Worm (Caenorhabditis elegans) whole organism, L4/young adult: ENCODE measurements around the gene ZC239.21.
"Not testable (repeated sequence)": the region's sequence is repeated elsewhere in the genome, so short reads cannot be mapped to it uniquely, and the experiment has no call there.

Experiments
- W03F9.2 ChIP-seq: fragments of 150-350 bp; optimal IDR thresholded peaks from 2 replicates; lab custom pipeline; 2014; ENCODE audit warnings: missing biosample characterization, missing genetic modification characterization
- dao-5 ChIP-seq: sonication (generic microtip); optimal IDR thresholded peaks from 2 replicates; lab custom pipeline; 2016; ENCODE audit warnings: missing genotype, missing genetic modification characterization, moderate library complexity, missing compliant biosample characterization
- him-1 ChIP-seq: sonication (generic microtip); optimal IDR thresholded peaks from 2 replicates; lab custom pipeline; 2016; ENCODE audit warnings: missing genotype, missing genetic modification reagents, missing genetic modification characterization, missing compliant biosample characterization

The ZC239.21 gene

DNA sequence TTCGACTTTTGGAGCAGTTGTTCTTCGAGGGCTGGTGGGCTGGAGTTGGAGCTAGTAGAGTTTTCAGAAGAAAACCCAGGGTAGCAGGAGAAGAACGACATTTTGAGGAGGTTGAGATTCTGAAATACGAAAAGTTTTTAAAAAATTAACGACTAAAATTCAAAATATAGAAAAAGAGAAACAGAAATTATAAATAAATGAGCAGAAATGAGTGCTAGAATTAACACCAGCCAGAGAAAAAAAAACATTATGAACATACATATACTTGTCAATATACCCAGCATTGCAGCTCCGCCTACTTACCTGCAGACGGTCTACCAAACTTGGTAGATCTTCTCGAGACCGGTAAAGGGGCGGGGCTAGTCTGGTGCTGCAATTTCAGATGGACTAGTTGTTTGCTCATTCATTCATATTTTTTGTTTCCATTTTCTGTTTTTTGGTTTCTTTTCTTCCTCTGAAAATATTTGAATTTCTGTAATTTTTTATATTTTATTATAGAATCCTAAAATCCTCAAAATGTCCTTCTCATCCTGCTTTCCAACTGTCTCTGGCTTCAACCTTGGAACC lies at the start of gene ZC239.21, which contains the start of gene ZC239.20:
Gene ZC239.21 (plus strand): TSS at position 517 of the 567 bp plus-strand sequence.
Gene ZC239.20 (minus strand): TSS at position 101 of the 567 bp plus-strand sequence.
- TF ChIP-seq him-1 (tag; lab: Kevin White, UChicago) (no peak), dao-5 (tag; lab: Kevin White, UChicago) (no peak), W03F9.2 (no peak)

DNA sequence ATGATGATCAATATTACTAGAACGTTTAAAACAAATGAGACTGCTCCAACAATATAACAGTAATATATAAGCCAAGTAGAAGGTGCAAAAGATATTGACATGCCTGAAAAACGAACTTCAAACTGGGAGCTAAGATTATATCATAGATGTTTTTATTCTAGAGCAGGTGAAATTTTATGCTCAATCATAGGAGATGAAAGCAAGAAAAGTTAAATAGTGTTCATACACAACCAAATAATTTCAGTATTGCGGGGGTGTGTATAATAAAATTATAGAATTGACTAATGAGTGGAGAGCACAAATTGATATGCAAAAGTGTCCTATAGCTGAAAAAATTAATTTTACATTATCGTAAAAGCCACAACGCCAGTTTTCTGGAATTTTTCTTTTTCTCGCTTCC lies 47.8 kb upstream of the ZC239.21 start, which contains the start of gene sri-34:
Gene sri-34 (minus strand): TSS at position 101 of the 400 bp plus-strand sequence.
- TF ChIP-seq dao-5 (tag; lab: Kevin White, UChicago) (no peak), him-1 (tag; lab: Kevin White, UChicago) (no peak), W03F9.2 (no peak)

DNA sequence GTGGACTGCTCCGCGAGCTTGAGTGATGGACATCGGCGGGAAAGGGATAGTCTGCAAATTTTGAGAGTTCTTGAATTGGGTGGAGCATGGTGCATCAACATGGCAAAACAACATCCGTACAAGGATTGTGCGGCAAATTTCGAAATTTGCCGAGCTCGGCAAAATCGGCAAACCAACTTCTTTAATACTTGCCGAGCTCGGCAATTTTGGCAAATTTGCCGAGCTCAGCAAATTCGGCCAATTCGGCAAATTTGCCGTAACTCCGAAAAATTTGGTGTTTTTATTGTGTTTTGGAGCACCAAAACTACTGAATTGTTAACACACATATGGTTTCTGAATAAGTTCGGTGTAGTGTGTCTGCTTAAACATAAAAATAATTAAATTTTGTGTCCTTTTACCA lies 36.6 kb upstream of the ZC239.21 start, which contains the start of gene fbxc-55:
Gene fbxc-55 (minus strand): TSS at position 101 of the 400 bp plus-strand sequence.
- TF ChIP-seq him-1 (tag; lab: Kevin White, UChicago) = no peak
- TF ChIP-seq W03F9.2 = no peak
- TF ChIP-seq dao-5 (tag; lab: Kevin White, UChicago) = no peak

DNA sequence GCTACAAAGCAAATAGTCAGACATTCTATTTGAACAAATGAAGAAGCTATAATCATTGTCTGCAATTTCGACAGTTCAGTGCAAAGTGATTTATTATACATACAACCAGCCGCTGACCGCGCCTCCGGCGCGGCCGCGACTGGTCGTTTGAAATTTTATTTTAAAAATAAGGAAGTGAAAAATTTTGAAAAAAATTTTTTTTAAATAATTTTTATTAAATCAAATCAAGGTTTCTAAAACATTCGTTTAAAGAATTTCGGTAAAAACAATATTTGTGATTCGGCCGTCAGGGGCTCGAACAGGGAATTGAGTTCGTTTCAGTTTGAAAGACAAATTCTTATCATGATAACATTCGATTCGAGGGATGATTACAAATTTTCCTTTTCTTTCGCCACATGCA lies 34.6 kb upstream of the ZC239.21 start, which contains the start of gene Y27F2A.10:
Gene Y27F2A.10 (minus strand): TSS at position 101 of the 400 bp plus-strand sequence.
- no peak for TF ChIP-seq W03F9.2
- TF ChIP-seq him-1 (tag; lab: Kevin White, UChicago) = no peak
- TF ChIP-seq dao-5 (tag; lab: Kevin White, UChicago) = no peak

DNA sequence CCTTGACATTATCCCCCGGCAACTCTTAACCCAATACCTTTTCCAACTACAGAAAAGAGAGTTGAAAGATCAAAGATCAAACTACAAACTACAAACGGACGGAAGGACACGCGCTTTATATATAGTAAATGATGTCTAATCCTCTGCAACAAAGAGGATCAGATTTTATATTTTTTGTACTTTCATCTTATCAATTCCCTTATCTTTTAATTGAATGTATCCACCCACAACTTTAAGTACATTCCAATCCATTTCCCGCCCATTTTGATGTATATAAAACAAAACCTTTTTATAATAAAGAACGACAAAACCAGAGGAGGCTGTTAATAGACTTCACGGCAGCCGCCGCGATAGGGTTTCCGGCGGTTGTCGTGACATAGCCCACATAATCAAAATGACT lies 29.1 kb upstream of the ZC239.21 start, which contains the start of gene sri-40:
Gene sri-40 (plus strand): TSS at position 301 of the 400 bp plus-strand sequence.
- TF ChIP-seq W03F9.2; dao-5 (tag; lab: Kevin White, UChicago); him-1 (tag; lab: Kevin White, UChicago): not testable (repeated sequence)

DNA sequence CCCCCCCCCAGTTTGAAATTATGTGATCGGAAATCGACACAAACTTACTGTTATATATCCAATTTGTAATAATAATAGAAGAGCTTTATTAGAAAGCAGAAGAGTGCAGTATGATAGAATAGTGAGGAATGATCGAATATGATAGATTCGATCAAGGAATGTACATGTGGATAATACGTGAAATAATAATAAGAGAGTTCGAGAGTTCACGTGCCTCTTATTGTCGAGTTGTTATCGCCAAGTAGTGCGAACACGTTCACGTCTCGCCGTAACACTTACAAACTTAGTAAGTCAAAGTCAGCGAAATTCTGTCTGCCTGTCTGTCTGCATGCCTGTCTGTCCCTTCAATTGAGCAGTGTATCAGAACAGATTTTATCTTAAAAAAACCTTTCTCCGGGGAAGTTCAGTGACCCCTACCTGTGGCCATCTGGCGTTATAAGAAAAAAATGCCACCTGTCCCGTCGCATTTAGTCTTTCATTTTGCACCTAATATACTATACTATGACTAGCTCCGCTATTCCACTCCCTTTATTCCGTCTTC lies 23.4 kb upstream of the ZC239.21 start, which contains the start of the genes Y27F2A.6 and Y27F2A.8:
Gene Y27F2A.6 (minus strand): TSS at position 101 of the 541 bp plus-strand sequence.
Gene Y27F2A.8 (plus strand): TSS at position 491 of the 541 bp plus-strand sequence.
- TF ChIP-seq W03F9.2; him-1 (tag; lab: Kevin White, UChicago); dao-5 (tag; lab: Kevin White, UChicago): not testable (repeated sequence)

DNA sequence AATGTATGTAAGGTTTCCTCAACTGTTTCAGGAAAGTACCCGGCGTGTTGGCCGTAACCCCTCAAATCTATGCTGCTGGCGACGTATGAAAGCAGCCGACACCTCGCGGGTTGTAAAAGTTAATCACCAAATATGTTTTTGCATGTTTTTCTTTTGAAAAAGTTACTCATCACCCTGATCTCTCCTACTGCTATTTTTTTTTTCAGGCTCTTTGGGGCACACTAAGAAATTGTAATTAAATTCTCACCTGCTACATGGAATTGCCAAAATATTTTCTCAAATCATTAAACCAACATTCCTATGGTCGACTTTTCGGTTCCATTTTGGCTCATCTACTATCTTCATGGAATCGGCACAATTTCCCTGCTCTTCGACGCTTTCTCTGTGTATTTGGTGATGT lies 21.9 kb upstream of the ZC239.21 start, which contains the start of gene sri-78:
Gene sri-78 (plus strand): TSS at position 301 of the 400 bp plus-strand sequence.
- TF ChIP-seq W03F9.2; dao-5 (tag; lab: Kevin White, UChicago); him-1 (tag; lab: Kevin White, UChicago): not testable (repeated sequence)

DNA sequence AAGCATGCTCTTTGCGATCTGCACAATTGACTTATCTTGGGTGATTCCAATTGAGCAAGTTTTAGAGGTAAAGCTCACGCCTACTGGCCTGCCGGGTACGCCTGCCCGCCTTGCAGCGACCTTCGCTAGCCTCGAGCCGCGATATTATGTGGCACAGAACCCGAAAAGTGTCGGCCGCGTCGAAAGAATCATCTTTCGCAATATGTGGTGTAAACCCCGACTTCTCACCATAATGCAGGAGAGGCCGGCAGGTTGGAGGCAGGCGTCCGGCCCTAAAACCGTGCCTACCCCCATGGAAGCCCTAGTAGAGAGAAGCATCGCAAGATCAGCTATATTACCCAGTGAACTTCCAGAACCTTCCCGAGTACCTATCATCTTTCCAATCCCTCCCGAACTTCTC lies 20.9 kb upstream of the ZC239.21 start:
- no peak for TF ChIP-seq dao-5 (tag; lab: Kevin White, UChicago)
- no peak for TF ChIP-seq W03F9.2
- TF ChIP-seq him-1 (tag; lab: Kevin White, UChicago) = no peak

DNA sequence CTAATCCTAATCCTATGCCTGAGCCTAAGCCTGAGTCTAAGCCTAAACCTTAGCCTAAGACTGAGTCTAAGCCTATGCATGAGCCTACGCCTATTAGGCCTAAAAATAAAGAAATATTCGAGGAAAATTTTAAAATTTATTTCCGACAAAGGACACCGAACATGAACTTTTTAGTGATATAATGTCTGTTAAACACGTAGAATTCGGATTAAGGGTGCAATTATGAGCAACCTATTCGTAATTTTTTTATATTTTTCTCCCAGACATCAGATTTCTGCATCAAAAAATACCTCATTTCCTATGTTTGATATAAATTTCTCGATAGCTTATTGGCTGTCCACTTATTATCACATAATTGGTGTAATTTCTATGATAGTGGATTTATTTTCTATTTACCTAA lies 17.7 kb upstream of the ZC239.21 start, which contains the start of gene Y27F2A.11:
Gene Y27F2A.11 (plus strand): TSS at position 301 of the 400 bp plus-strand sequence.
- not testable (repeated sequence) for TF ChIP-seq him-1 (tag; lab: Kevin White, UChicago); dao-5 (tag; lab: Kevin White, UChicago); W03F9.2

DNA sequence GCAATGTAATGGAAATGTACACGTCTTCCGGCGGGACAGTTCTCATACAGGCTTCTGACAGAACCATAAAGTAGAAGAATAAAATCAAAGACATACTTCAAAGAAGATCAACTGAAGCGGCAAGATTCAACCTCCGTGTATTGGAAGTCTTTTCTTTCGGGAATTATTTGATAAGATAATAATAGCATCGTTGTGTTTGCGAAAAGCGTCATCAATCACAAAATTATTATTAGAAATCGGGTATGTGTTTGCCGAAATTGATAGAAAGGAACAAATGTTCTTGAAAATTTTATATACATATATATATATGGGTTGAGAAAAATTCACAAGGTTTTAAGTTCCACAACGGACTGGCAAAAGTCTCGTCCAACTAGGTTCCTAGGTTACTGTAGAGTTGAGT lies 15.2 kb upstream of the ZC239.21 start, which contains the start of gene Y27F2A.9:
Gene Y27F2A.9 (minus strand): TSS at position 101 of the 400 bp plus-strand sequence.
- not testable (repeated sequence) for TF ChIP-seq him-1 (tag; lab: Kevin White, UChicago); W03F9.2; dao-5 (tag; lab: Kevin White, UChicago)

DNA sequence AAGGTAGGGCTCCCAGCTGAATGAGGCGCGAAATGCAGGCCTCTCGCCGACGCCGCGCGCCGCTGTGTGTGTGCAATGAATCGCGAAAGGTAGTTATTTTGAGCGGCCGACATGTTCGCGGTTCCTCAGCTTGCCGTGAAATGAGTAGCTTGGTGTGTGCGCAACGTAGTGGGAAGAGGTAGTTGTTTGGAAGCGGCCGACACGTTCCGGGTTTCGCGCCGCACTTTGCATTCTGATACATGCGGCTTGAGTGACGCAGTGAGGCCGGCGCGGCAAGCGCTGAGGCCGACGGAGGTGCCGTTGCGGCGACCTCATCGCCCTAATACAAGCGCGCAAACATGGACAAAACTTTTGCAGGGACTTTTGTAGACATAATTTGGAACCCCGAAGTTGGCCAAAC lies 11.0 kb upstream of the ZC239.21 start:
- no peak for TF ChIP-seq him-1 (tag; lab: Kevin White, UChicago)

DNA sequence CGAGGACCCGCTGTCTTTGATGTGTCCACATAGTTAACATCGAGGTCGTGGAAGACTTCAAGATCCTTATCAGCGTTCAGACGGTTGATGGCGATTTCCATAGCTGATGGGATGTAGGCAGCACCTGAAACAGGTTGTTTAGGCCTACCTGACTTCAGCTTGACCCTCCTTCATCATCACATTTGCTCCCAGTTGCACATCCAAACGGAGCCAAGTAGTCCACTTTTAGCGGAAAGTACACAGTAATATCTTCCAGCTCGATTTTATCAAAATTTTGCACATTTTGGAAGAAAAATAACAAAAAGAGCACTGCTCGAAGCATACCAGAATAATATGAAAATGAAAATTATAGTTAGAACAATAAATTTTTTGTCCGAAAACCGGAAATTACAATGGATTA lies 9.8 kb upstream of the ZC239.21 start, which contains the start of gene gcy-15:
Gene gcy-15 (minus strand): TSS at position 101 of the 400 bp plus-strand sequence.
- TF ChIP-seq him-1 (tag; lab: Kevin White, UChicago) = no peak
- TF ChIP-seq W03F9.2 = no peak
- no peak for TF ChIP-seq dao-5 (tag; lab: Kevin White, UChicago)

DNA sequence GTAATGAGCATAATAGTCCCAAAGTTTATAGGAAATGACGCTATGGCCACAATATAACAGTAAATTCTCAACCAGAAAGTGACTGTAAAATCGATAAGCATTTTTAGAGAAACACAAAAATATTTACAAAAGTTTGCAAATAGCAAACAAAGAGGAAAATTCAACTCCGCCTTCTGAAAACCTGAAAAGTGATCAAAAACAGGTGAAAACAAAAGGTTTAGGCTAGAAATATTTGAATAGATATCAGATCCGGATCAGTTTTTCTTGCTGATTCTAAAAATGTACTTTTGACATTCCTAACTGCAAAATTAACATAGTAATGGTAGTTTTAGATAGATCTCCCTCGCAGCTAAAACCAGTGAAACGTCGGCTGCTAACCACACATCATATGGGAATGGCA lies 7.7 kb upstream of the ZC239.21 start, which contains the start of gene sri-51:
Gene sri-51 (minus strand): TSS at position 101 of the 400 bp plus-strand sequence.
- no peak for TF ChIP-seq him-1 (tag; lab: Kevin White, UChicago)
- no peak for TF ChIP-seq dao-5 (tag; lab: Kevin White, UChicago)
- TF ChIP-seq W03F9.2 = no peak
